Worm (Caenorhabditis elegans) whole organism, late embryonic: ENCODE results near the gene F02C12.3.

ENCODE experiments used
- C38D4.7 ChIP-seq: fragments of 200-800 bp; sonication (Bioruptor generic); optimal IDR thresholded peaks from 2 replicates; lab custom pipeline; 2018; ENCODE audit warnings: mild to moderate bottlenecking, missing genetic modification characterization, moderate library complexity, missing compliant biosample characterization
- K09A11.1 ChIP-seq: sonication (generic microtip); optimal IDR thresholded peaks from 2 replicates; lab custom pipeline; 2017; ENCODE audit warnings: antibody characterized with exemption, mild to moderate bottlenecking, missing genetic modification characterization, missing compliant biosample characterization; ENCODE audit not compliant: insufficient read depth
- T23F11.4 ChIP-seq: fragments of 200-800 bp; sonication (Bioruptor generic); optimal IDR thresholded peaks from 2 replicates; lab custom pipeline; 2018; ENCODE audit warnings: mild to moderate bottlenecking, missing genetic modification characterization, missing compliant biosample characterization
- ama-1 ChIP-seq: fragments of 150-350 bp; optimal IDR thresholded peaks from 2 replicates; lab custom pipeline; 2014
- ceh-45 ChIP-seq: fragments of 200-800 bp; sonication (Bioruptor generic); IDR thresholded peaks from 2 replicates; pipeline ENCODE4 v1.3.6; 2022; ENCODE audit warnings: missing genetic modification reagents, missing genetic modification characterization, missing compliant biosample characterization
- dmd-4 ChIP-seq: sonication (generic microtip); optimal IDR thresholded peaks from 2 replicates; lab custom pipeline; 2016; ENCODE audit warnings: borderline replicate concordance, missing genetic modification characterization, missing compliant biosample characterization
- eyg-1 ChIP-seq: sonication (generic microtip); optimal IDR thresholded peaks from 2 replicates; lab custom pipeline; 2016; ENCODE audit warnings: missing genotype, missing genetic modification characterization, missing compliant biosample characterization
- hlh-30 ChIP-seq: sonication (generic microtip); optimal IDR thresholded peaks from 2 replicates; lab custom pipeline; 2017; ENCODE audit warnings: antibody characterized with exemption, missing genetic modification characterization, missing compliant biosample characterization; ENCODE audit not compliant: insufficient read depth
- hlh-6 ChIP-seq: sonication (generic microtip); optimal IDR thresholded peaks from 2 replicates; lab custom pipeline; 2016; ENCODE audit warnings: missing genotype, missing genetic modification characterization, missing compliant biosample characterization
- pha-4 ChIP-seq: fragments of 150-350 bp; optimal IDR thresholded peaks from 2 replicates; lab custom pipeline; 2018; ENCODE audit warnings: missing biosample characterization, missing genetic modification reagents, missing genetic modification characterization
- rnt-1 ChIP-seq: sonication (generic microtip); optimal IDR thresholded peaks from 2 replicates; lab custom pipeline; 2016; ENCODE audit warnings: missing genetic modification characterization, missing compliant biosample characterization
- unc-86 ChIP-seq: sonication (generic microtip); optimal IDR thresholded peaks from 2 replicates; lab custom pipeline; 2016; ENCODE audit warnings: missing genetic modification characterization, missing compliant biosample characterization

DNA sequence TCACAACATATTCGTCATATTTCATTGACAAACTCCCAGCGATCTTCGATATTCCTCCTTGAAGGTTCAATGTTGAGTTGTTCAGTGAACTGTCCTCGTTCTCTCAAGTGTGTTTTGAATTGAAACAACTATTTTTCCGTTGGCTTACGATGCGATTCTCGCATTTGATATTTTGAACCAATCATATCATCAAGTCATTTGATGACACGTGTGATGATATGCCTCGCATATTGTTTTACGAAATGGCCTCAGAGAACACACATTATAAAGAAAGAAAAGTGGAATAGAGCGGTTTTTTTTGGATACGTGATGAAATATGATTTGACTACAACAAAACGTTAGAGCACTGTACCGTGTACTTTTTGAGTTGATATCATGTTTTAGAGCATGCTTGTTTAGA, 48.4 kb upstream of the F02C12.3 start:
- TF ChIP-seq eyg-1 (tag; lab: Kevin White, UChicago) (no peak), hlh-30 (tag; lab: Kevin White, UChicago) (no peak), K09A11.1 (tag; lab: Kevin White, UChicago) (no peak), C38D4.7 (GFP tag; lab: Kevin White, UChicago) (no peak), rnt-1 (no peak), unc-86 (tag; lab: Kevin White, UChicago) (no peak), dmd-4 (tag; lab: Kevin White, UChicago) (no peak), T23F11.4 (GFP tag; lab: Kevin White, UChicago) (no peak), hlh-6 (tag; lab: Kevin White, UChicago) (no peak), ama-1 (lab: Kevin White, UChicago) (no peak), ceh-45 (GFP tag; lab: Robert Waterston, UW) (no peak), pha-4 (tag; lab: Kevin White, UChicago) (no peak)
